Fruit fly (Drosophila melanogaster) whole organism, embryonic: ENCODE measurements around the gene CG17199.

Experiments
- Adf1 ChIP-seq: fragments of 200-800 bp; sonication (Bioruptor generic); IDR thresholded peaks from 2 replicates; pipeline ENCODE4 v1.3.6; 2022; ENCODE audit warnings: missing biosample characterization, missing genetic modification characterization
- CG1024 ChIP-seq: fragments of 200-800 bp; sonication (Bioruptor generic); IDR thresholded peaks from 2 replicates; pipeline ENCODE4 v1.3.6; 2022; ENCODE audit warnings: missing biosample characterization, missing genetic modification characterization
- CG10543 ChIP-seq: fragments of 200-800 bp; sonication (Bioruptor generic); optimal IDR thresholded peaks from 3 replicates; lab custom pipeline; 2017; ENCODE audit warnings: missing biosample characterization, mild to moderate bottlenecking, missing genetic modification characterization, moderate library complexity
- CG11504 ChIP-seq: fragments of 200-800 bp; sonication (Bioruptor generic); optimal IDR thresholded peaks from 3 replicates; lab custom pipeline; 2019; ENCODE audit warnings: missing biosample characterization, mild to moderate bottlenecking, missing genetic modification characterization, moderate library complexity
- CG11560 ChIP-seq: fragments of 200-800 bp; sonication (Bioruptor generic); IDR thresholded peaks from 3 replicates; pipeline ENCODE4 v1.3.6; 2022; ENCODE audit warnings: missing biosample characterization, missing genetic modification characterization
- CG11696 ChIP-seq: fragments of 200-800 bp; sonication (Bioruptor generic); IDR thresholded peaks from 2 replicates; pipeline ENCODE4 v1.3.6; 2022; ENCODE audit warnings: missing biosample characterization, missing genetic modification characterization
- CG12769 ChIP-seq: fragments of 200-800 bp; sonication (Bioruptor generic); optimal IDR thresholded peaks from 2 replicates; lab custom pipeline; 2019; ENCODE audit warnings: missing biosample characterization, mild to moderate bottlenecking, missing genetic modification characterization, moderate library complexity
- CG13287 ChIP-seq: fragments of 200-800 bp; sonication (Bioruptor generic); IDR thresholded peaks from 2 replicates; pipeline ENCODE4 v1.3.6; 2022; ENCODE audit warnings: missing biosample characterization, missing genetic modification characterization; ENCODE audit not compliant: partially characterized antibody
- CG14014 ChIP-seq: fragments of 200-800 bp; sonication (Bioruptor generic); IDR thresholded peaks from 2 replicates; pipeline ENCODE4 v1.3.6; 2022; ENCODE audit warnings: missing biosample characterization, missing genetic modification characterization
- CG14441 ChIP-seq: fragments of 200-800 bp; sonication (Bioruptor generic); IDR thresholded peaks from 2 replicates; pipeline ENCODE4 v1.3.6; 2022; ENCODE audit warnings: missing biosample characterization, missing genetic modification characterization
- CG15696 ChIP-seq: fragments of 200-800 bp; sonication (Bioruptor generic); optimal IDR thresholded peaks from 2 replicates; lab custom pipeline; 2019; ENCODE audit warnings: missing biosample characterization, mild to moderate bottlenecking, missing genetic modification characterization, moderate library complexity
- CG3847 ChIP-seq: fragments of 200-800 bp; sonication (Bioruptor generic); IDR thresholded peaks from 2 replicates; pipeline ENCODE4 v1.3.6; 2022; ENCODE audit warnings: missing biosample characterization, missing genetic modification characterization
- CG4282 ChIP-seq: fragments of 200-800 bp; sonication (Bioruptor generic); optimal IDR thresholded peaks from 2 replicates; lab custom pipeline; 2016; ENCODE audit warnings: missing biosample characterization, missing genetic modification characterization
- CG5953 ChIP-seq: fragments of 200-800 bp; sonication (Bioruptor generic); IDR thresholded peaks from 2 replicates; pipeline ENCODE4 v1.3.6; 2022; ENCODE audit warnings: missing biosample characterization, missing genetic modification characterization
- CG8478 ChIP-seq: fragments of >200 bp; optimal IDR thresholded peaks from 2 replicates; lab custom pipeline; 2018
- CG9609 ChIP-seq: fragments of 200-800 bp; sonication (Bioruptor generic); optimal IDR thresholded peaks from 3 replicates; lab custom pipeline; 2016; ENCODE audit warnings: missing biosample characterization, missing genetic modification characterization
- Dll ChIP-seq: fragments of 200-800 bp; sonication (Bioruptor generic); IDR thresholded peaks from 4 replicates; pipeline ENCODE4 v1.3.6; 2022; ENCODE audit warnings: missing biosample characterization, missing genetic modification characterization; ENCODE audit not compliant: partially characterized antibody
- Hmr ChIP-seq: fragments of 200-800 bp; sonication (Bioruptor generic); optimal IDR thresholded peaks from 3 replicates; lab custom pipeline; 2017; ENCODE audit warnings: mild to moderate bottlenecking, missing biosample characterization, missing genetic modification reagents, missing genetic modification characterization
- Med ChIP-seq: fragments of 200-800 bp; sonication (Bioruptor generic); peaks from one replicate; lab custom pipeline; 2016; ENCODE audit warnings: missing biosample characterization, missing genetic modification characterization, mild to moderate bottlenecking, inconsistent platforms, moderate library complexity
- Meics ChIP-seq: fragments of 200-800 bp; sonication (Bioruptor generic); optimal IDR thresholded peaks from 2 replicates; lab custom pipeline; 2017; ENCODE audit warnings: missing biosample characterization, mild to moderate bottlenecking, missing genetic modification characterization
- NK7.1 ChIP-seq: fragments of 200-800 bp; sonication (Bioruptor generic); optimal IDR thresholded peaks from 3 replicates; lab custom pipeline; 2016; ENCODE audit warnings: missing biosample characterization, missing genetic modification characterization
- Ptx1 ChIP-seq: fragments of 200-800 bp; sonication (Bioruptor generic); IDR thresholded peaks from 2 replicates; pipeline ENCODE4 v1.3.6; 2022; ENCODE audit warnings: missing biosample characterization, missing genetic modification characterization
- Sin3A ChIP-seq: fragments of >200 bp; optimal IDR thresholded peaks from 2 replicates; lab custom pipeline; 2018
- Sox100B ChIP-seq: fragments of 200-800 bp; sonication (Bioruptor generic); optimal IDR thresholded peaks from 3 replicates; lab custom pipeline; 2018; ENCODE audit warnings: missing biosample characterization, mild to moderate bottlenecking, missing genetic modification characterization
- Xrp1 ChIP-seq: fragments of 200-800 bp; sonication (Bioruptor generic); IDR thresholded peaks from 2 replicates; pipeline ENCODE4 v1.3.6; 2022; ENCODE audit warnings: missing biosample characterization, missing genetic modification characterization
- az2 ChIP-seq: fragments of 200-800 bp; sonication (Bioruptor generic); optimal IDR thresholded peaks from 3 replicates; lab custom pipeline; 2016; ENCODE audit warnings: missing biosample characterization, missing genetic modification characterization
- crol ChIP-seq: fragments of 200-800 bp; sonication (Bioruptor generic); IDR thresholded peaks from 2 replicates; pipeline ENCODE4 v1.3.6; 2022; ENCODE audit warnings: missing biosample characterization, missing genetic modification characterization
- cwo ChIP-seq: fragments of 200-800 bp; sonication (Bioruptor generic); optimal IDR thresholded peaks from 3 replicates; lab custom pipeline; 2017; ENCODE audit warnings: missing biosample characterization, missing genetic modification characterization, mild to moderate bottlenecking, moderate library complexity, missing genetic modification reagents
- exex ChIP-seq: fragments of 200-800 bp; sonication (Bioruptor generic); optimal IDR thresholded peaks from 4 replicates; lab custom pipeline; 2018; ENCODE audit warnings: missing biosample characterization, mild to moderate bottlenecking, missing genetic modification characterization, moderate library complexity
- gem ChIP-seq: fragments of 200-800 bp; sonication (Bioruptor generic); optimal IDR thresholded peaks from 2 replicates; lab custom pipeline; 2019; ENCODE audit warnings: missing biosample characterization, mild to moderate bottlenecking, missing genetic modification characterization, moderate library complexity
- insv ChIP-seq, 2 experiments: fragments of 200-800 bp; sonication (Bioruptor generic); optimal IDR thresholded peaks; 3 replicates each; lab custom pipeline; 2016 to 2018; ENCODE audit warnings: missing biosample characterization in 2 of 2, missing genetic modification characterization in 2 of 2
- jigr1 ChIP-seq: fragments of 200-800 bp; sonication (Bioruptor generic); IDR thresholded peaks from 3 replicates; pipeline ENCODE4 v1.3.6; 2022; ENCODE audit warnings: missing biosample characterization, missing genetic modification characterization
- jumu ChIP-seq: fragments of 200-800 bp; sonication (Bioruptor generic); optimal IDR thresholded peaks from 3 replicates; lab custom pipeline; 2016; ENCODE audit warnings: missing biosample characterization, missing genetic modification characterization
- mam ChIP-seq: fragments of 200-800 bp; sonication (Bioruptor generic); optimal IDR thresholded peaks from 3 replicates; lab custom pipeline; 2016; ENCODE audit warnings: missing biosample characterization, missing genetic modification characterization
- pan ChIP-seq, 4 experiments: fragments of >200 bp in 3 of 4; fragments of 200-800 bp in 1 of 4; sonication (Bioruptor generic) in 1 of 4; optimal IDR thresholded peaks in 3 of 4; IDR thresholded peaks in 1 of 4; 2 replicates each; pipeline versions ENCODE4 v1.3.6 to Lab custom; 2017 to 2022; ENCODE audit warnings: missing biosample characterization in 2 of 4, missing genetic modification characterization in 2 of 4, mixed read lengths in 1 of 4
- sens ChIP-seq: fragments of 200-800 bp; sonication (Bioruptor generic); peaks from one replicate; lab custom pipeline; 2016; ENCODE audit warnings: missing biosample characterization, missing genetic modification characterization
- seq ChIP-seq: fragments of 200-800 bp; sonication (Bioruptor generic); IDR thresholded peaks from 2 replicates; pipeline ENCODE4 v1.3.6; 2022; ENCODE audit warnings: missing biosample characterization, missing genetic modification characterization
- ssp ChIP-seq: fragments of 200-800 bp; sonication (Bioruptor generic); IDR thresholded peaks from 2 replicates; pipeline ENCODE4 v1.3.6; 2022; ENCODE audit warnings: missing biosample characterization, missing genetic modification characterization
- tx ChIP-seq: fragments of 200-800 bp; sonication (Bioruptor generic); optimal IDR thresholded peaks from 2 replicates; lab custom pipeline; 2016; ENCODE audit warnings: missing biosample characterization, missing genetic modification characterization
- wek ChIP-seq: fragments of 200-800 bp; sonication (Bioruptor generic); optimal IDR thresholded peaks from 3 replicates; lab custom pipeline; 2018; ENCODE audit warnings: missing biosample characterization, mild to moderate bottlenecking, missing genetic modification characterization, moderate library complexity
- yki ChIP-seq: fragments of >200 bp; optimal IDR thresholded peaks from 3 replicates; lab custom pipeline; 2018

The CG17199 gene

DNA sequence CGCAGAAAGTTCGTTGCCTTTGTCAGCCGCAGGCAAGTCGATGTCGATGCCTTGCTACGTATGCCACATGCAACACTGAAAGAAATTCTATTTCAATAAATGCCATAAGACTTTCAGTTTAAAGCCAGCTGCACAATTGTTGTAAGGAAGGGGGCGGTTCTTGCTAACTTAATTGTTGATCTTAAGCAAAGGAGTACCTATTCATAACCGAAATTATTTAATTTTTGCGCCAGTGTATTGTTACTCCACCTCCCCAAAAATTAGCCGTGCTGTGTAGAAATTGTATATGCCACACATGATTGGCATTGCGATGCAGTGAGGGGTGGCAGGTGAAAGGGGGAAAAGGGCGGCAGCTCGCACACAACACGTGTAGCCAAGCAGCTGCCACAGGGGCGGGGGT is 24.5 kb downstream of the CG17199 start (continued):
- TF ChIP-seq Med (GFP tag; lab: Kevin White, UChicago): no peak
- TF ChIP-seq CG3847 (GFP tag; lab: Robert Waterston, UW): no peak
- 0 out of 2 replicates have a peak, but pooled peaks have one; percentile 17 for TF ChIP-seq CG14014 (GFP tag; lab: Robert Waterston, UW)
- no peak for TF ChIP-seq wek (GFP tag; lab: Kevin White, UChicago)
- TF ChIP-seq gem (tag; lab: Kevin White, UChicago): peak; percentile 24
- TF ChIP-seq Sox100B: no peak
- no peak for TF ChIP-seq Xrp1
- TF ChIP-seq Sin3A (lab: Kevin White, UChicago): no peak
- no peak for TF ChIP-seq CG13287 (GFP tag; lab: Robert Waterston, UW)
- no peak for TF ChIP-seq CG11560 (tag; lab: Robert Waterston, UW)
- no peak for TF ChIP-seq CG9609 (GFP tag; lab: Kevin White, UChicago)
- no peak for TF ChIP-seq seq
- TF ChIP-seq Ptx1 (GFP tag; lab: Robert Waterston, UW): no peak
- TF ChIP-seq exex: no peak
- TF ChIP-seq jigr1: 0 out of 3 replicates have a peak, but pooled peaks have one; percentile 14
- TF ChIP-seq tx (GFP tag; lab: Kevin White, UChicago): no peak
- TF ChIP-seq sens (GFP tag; lab: Kevin White, UChicago): peak; percentile 6
- peak; percentile 43 for TF ChIP-seq CG11504 (tag; lab: Kevin White, UChicago)
- no peak for TF ChIP-seq CG15696 (tag; lab: Kevin White, UChicago)
- no peak for TF ChIP-seq insv (GFP tag; optimal IDR thresholded peaks at IDR 0.05; lab: Kevin White, UChicago)
- TF ChIP-seq az2: no peak
- no peak for TF ChIP-seq Dll (GFP tag; lab: Robert Waterston, UW)
- TF ChIP-seq CG11696 (GFP tag; lab: Robert Waterston, UW): no peak
- no peak for TF ChIP-seq CG8478
- no peak for TF ChIP-seq pan (optimal IDR thresholded peaks at IDR 0.05; lab: Kevin White, UChicago)
- TF ChIP-seq pan (GFP tag; optimal IDR thresholded peaks at IDR 0.05 in 1 of 2, IDR thresholded peaks at IDR 0.05 in 1 of 2): peak in 1 of 2 experiments; percentile 18
- TF ChIP-seq yki (lab: Kevin White, UChicago): no peak
- TF ChIP-seq Hmr: peak; percentile 24
- TF ChIP-seq CG14441 (GFP tag; lab: Robert Waterston, UW): peak; percentile 33; the same call in 1 of the 2 replicates
- no peak for TF ChIP-seq crol (GFP tag; lab: Robert Waterston, UW)
- no peak for TF ChIP-seq CG4282 (GFP tag; lab: Kevin White, UChicago)
- TF ChIP-seq CG1024 (GFP tag; lab: Robert Waterston, UW): no peak
- no peak for TF ChIP-seq mam (GFP tag; lab: Kevin White, UChicago)
- TF ChIP-seq cwo (GFP tag; lab: Kevin White, UChicago): peak; percentile 19
- TF ChIP-seq CG5953 (GFP tag; lab: Robert Waterston, UW): no peak
- no peak for TF ChIP-seq Meics (GFP tag; lab: Kevin White, UChicago)
- 0 out of 2 replicates have a peak, but pooled peaks have one; percentile 10 for TF ChIP-seq ssp (GFP tag; lab: Robert Waterston, UW)
- TF ChIP-seq, all 482 proteins: peak for 30

DNA sequence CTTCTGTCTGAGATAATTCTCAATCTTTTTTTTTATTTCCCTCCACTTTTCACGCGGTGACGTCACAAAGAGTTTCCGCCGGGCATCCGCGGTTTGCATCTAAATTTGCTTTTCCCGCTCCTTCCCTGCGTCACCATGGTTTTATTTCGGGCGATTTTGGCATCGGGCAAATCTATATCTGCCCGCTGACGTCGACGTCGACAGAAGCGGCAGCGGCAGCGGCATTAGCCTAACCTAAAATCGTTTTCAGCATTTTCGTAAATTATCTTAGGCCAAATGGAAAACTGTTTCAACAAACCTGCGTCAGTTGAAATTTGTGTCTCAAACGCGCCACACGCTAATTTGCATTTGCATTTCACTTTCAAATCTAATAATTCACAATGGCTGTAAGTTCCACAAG is 40.5 kb downstream of the CG17199 start, which contains the start of gene CG5023:
Gene CG5023 (plus strand): TSS at position 301 of the 400 bp plus-strand sequence.
- TF ChIP-seq Adf1: peak; percentile 49
- no peak for TF ChIP-seq NK7.1
- peak; percentile 12 for TF ChIP-seq CG10543
- TF ChIP-seq jumu (GFP tag; lab: Kevin White, UChicago): no peak
- TF ChIP-seq CG12769 (tag; lab: Kevin White, UChicago): peak; percentile 57
- TF ChIP-seq, all 482 proteins: peak for 3
